Worm (Caenorhabditis elegans): ENCODE data around the gene dmd-8.

dmd-8 gene

DNA sequence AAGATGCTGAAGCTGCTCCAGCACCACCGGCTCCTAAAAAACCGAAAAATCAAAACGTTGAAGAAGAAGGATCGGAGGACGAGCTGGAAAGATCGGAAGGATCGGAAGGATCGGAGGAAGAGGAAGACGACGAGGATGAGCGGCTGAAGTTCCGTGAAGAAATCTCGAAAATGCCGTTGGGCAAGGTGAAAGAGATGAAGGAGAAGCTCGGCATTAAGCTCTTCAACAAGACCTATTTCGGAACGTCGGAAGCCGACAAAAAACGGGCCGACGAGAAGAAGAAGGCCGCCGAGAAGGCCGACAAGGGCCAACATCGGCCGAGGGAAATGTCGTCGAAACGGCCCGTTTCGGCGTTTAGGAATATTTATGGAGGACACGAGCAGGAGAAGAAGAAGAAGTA lies 25.0 kb upstream of the dmd-8 start:
- TF ChIP-seq mbf-1 (tag; optimal IDR thresholded peaks at IDR 0.05): no peak
- TF ChIP-seq ceh-16 (tag; optimal IDR thresholded peaks at IDR 0.05): no peak
- TF ChIP-seq zag-1 (tag; optimal IDR thresholded peaks at IDR 0.05): no peak
- no peak for TF ChIP-seq nhr-6 (tag; optimal IDR thresholded peaks at IDR 0.05)
- no peak for TF ChIP-seq mdl-1 (tag; optimal IDR thresholded peaks at IDR 0.05)
- no peak for TF ChIP-seq ztf-4 (tag; optimal IDR thresholded peaks at IDR 0.05)
- TF ChIP-seq nhr-12 (tag; optimal IDR thresholded peaks at IDR 0.05): no peak
- TF ChIP-seq elt-3 (tag; optimal IDR thresholded peaks at IDR 0.05): no peak
- TF ChIP-seq sem-4 (tag; optimal IDR thresholded peaks at IDR 0.05): no peak
- TF ChIP-seq snpc-4 (tag; optimal IDR thresholded peaks at IDR 0.05): no peak
- TF ChIP-seq sma-9 (GFP tag; optimal IDR thresholded peaks at IDR 0.05): no peak
- no peak for TF ChIP-seq sma-9 (tag; optimal IDR thresholded peaks at IDR 0.05)
- TF ChIP-seq ztf-1 (GFP tag; conservative IDR thresholded peaks at IDR 0.05): no peak
- TF ChIP-seq blmp-1 (tag; optimal IDR thresholded peaks at IDR 0.05; ENCODE audit: insufficient read depth): no peak
- TF ChIP-seq mab-5 (tag; optimal IDR thresholded peaks at IDR 0.05): no peak
- TF ChIP-seq unc-62 (GFP tag; optimal IDR thresholded peaks at IDR 0.05): no peak
- no peak for TF ChIP-seq nhr-10 (tag; optimal IDR thresholded peaks at IDR 0.05)
- no peak for TF ChIP-seq peb-1 (tag; optimal IDR thresholded peaks at IDR 0.05)
- TF ChIP-seq ZK546.5 (tag; optimal IDR thresholded peaks at IDR 0.05): no peak
- no peak for TF ChIP-seq lin-11 (tag; optimal IDR thresholded peaks at IDR 0.05)
- TF ChIP-seq lsy-2 (tag; optimal IDR thresholded peaks at IDR 0.05): no peak

DNA sequence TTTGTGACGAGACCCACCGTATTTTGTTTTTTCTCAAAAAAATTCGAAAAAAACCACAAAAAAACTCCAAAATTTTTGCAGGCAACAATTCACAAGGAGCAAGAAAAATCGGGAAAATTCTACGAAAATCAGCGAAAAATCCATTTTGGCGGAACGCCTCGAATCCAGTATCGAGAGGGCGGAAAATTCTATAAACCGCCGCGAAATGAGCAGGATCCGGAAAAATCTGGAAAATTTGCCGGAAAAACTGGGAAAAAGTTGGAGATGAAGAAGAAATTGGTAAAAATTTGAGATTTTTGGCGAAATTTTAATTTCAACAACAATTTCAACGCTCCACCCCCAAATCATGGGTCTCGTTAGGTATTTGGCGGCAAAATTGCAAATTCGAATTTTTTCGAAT lies 23.8 kb upstream of the dmd-8 start:
- no peak for TF ChIP-seq blmp-1 (tag; optimal IDR thresholded peaks at IDR 0.05; ENCODE audit: insufficient read depth)

DNA sequence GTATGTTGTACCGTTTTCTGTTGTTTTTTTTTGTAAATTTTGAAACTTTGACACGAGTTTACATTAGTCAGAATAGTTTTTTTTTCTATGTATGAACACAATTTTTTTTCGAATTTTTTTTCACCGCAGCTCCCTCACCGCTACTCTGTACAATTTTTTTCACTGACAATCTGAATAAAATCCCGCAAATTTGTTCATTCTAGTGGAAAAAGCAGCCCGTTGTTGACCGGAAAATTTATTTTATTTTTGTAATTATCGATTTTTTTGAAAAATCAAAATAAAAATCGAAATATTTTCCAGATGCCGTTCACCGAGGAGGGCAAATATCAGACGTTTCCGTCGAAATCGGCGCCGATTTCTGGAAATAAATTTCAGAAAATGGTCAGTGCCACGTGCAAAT lies 23.2 kb upstream of the dmd-8 start, which contains the start of gene T22H9.1:
TSS of gene T22H9.1 (plus strand) at position 301 of the 400 bp plus-strand sequence.
- TF ChIP-seq lin-39 (tag; optimal IDR thresholded peaks at IDR 0.05): no peak
- TF ChIP-seq dmd-4 (tag; optimal IDR thresholded peaks at IDR 0.05): no peak
- no peak for TF ChIP-seq mbf-1 (tag; optimal IDR thresholded peaks at IDR 0.05)
- TF ChIP-seq lin-11 (tag; optimal IDR thresholded peaks at IDR 0.05): no peak
- TF ChIP-seq mdl-1 (tag; optimal IDR thresholded peaks at IDR 0.05): no peak
- TF ChIP-seq ama-1 (optimal IDR thresholded peaks at IDR 0.05): no peak
- TF ChIP-seq peb-1 (tag; optimal IDR thresholded peaks at IDR 0.05): no peak
- TF ChIP-seq nhr-25 (tag; optimal IDR thresholded peaks at IDR 0.05): no peak
- TF ChIP-seq ceh-16 (tag; optimal IDR thresholded peaks at IDR 0.05): no peak
- TF ChIP-seq zag-1 (tag; optimal IDR thresholded peaks at IDR 0.05): no peak
- TF ChIP-seq nhr-10 (tag; optimal IDR thresholded peaks at IDR 0.05): no peak
- TF ChIP-seq ztf-11 (tag; optimal IDR thresholded peaks at IDR 0.05): no peak
- TF ChIP-seq lin-13 (GFP tag; optimal IDR thresholded peaks at IDR 0.05): no peak
- TF ChIP-seq nhr-23 (tag; optimal IDR thresholded peaks at IDR 0.05): no peak
- no peak for TF ChIP-seq ZK546.5 (tag; optimal IDR thresholded peaks at IDR 0.05)

DNA sequence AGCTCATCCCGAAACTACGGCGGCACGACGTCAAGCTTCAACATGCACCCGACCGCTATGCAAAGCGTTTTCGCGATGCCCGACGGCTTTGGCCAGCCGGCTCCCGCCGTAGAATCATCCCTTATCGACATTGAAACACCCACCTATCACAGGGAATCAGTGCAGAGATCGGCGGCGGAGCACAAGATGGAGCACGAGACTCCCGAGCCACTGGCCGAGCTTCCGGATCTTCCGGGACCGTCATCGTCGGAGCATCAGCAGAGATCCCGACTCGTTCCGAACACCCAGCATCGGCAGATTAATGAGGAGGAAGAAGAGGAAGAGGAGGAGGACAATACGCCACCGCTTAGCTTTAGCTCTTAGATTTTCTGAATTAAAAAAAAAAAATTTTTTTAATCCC lies 22.2 kb upstream of the dmd-8 start:
- TF ChIP-seq ceh-16 (tag; optimal IDR thresholded peaks at IDR 0.05): no peak
- TF ChIP-seq nhr-237 (tag; optimal IDR thresholded peaks at IDR 0.05): no peak
- TF ChIP-seq ztf-11 (tag; optimal IDR thresholded peaks at IDR 0.05): no peak
- TF ChIP-seq mdl-1 (tag; optimal IDR thresholded peaks at IDR 0.05): no peak
- TF ChIP-seq elt-1 (tag; optimal IDR thresholded peaks at IDR 0.05): no peak
- no peak for TF ChIP-seq skn-1 (tag; optimal IDR thresholded peaks at IDR 0.05)
- TF ChIP-seq nhr-21 (tag; optimal IDR thresholded peaks at IDR 0.05): no peak
- no peak for TF ChIP-seq peb-1 (tag; optimal IDR thresholded peaks at IDR 0.05)
- TF ChIP-seq F13H6.1 (tag; optimal IDR thresholded peaks at IDR 0.05): no peak
- TF ChIP-seq alr-1 (tag; optimal IDR thresholded peaks at IDR 0.05): no peak
- no peak for TF ChIP-seq lin-13 (GFP tag; optimal IDR thresholded peaks at IDR 0.05)
- TF ChIP-seq egl-27 (tag; optimal IDR thresholded peaks at IDR 0.05): no peak
- no peak for TF ChIP-seq nhr-10 (tag; optimal IDR thresholded peaks at IDR 0.05)
- TF ChIP-seq sem-4 (tag; optimal IDR thresholded peaks at IDR 0.05): no peak
- TF ChIP-seq lin-11 (tag; optimal IDR thresholded peaks at IDR 0.05): no peak
- TF ChIP-seq ceh-82 (tag; optimal IDR thresholded peaks at IDR 0.05): no peak
